Worm (Caenorhabditis elegans): Measurements from ENCODE around the gene spe-17.

The spe-17 gene

DNA sequence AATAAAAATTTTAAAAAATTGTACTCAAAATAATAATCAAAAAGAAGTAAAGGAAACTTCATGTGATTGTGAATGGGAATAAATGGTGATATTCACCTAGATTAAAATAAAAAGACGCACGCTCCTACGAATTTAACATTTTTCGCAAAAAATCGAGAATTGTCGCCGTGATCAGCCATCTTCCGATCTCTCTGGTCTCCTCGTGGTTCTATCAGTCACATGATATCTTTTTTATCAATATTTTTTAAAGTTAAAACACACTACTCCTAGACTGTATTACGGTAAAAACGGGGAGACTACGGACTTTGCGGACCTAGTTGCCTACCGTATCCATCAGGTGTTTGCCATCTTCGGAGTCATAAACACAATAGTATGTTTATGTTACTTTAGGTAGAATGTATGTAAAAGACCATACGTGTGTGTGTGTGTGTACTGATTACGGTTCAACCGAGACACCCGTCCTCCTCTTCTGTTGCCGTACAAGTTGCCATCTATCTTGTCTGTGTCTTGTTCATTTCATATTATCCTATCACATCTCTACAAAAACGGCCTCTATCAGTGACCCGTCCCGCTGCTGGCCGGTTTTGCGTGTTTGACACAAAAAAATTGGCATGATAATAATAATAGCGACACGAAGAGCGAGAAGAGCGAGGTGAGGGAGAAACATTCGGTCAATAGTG lies 33.4 kb downstream of the spe-17 start, which contains the start of gene T12G3.2:
Gene T12G3.2, minus strand, starts transcription at position 444 of the 680 bp plus-strand sequence.
- TF ChIP-seq F10B5.3 (tag; optimal IDR thresholded peaks at IDR 0.05) = no peak
- TF ChIP-seq nhr-6 (tag; optimal IDR thresholded peaks at IDR 0.05) = peak; percentile 21
- no peak for TF ChIP-seq madf-9 (GFP tag; conservative IDR thresholded peaks at IDR 0.05)
- TF ChIP-seq aha-1 (tag) = peak; percentile 76
- no peak for TF ChIP-seq snpc-4 (tag; optimal IDR thresholded peaks at IDR 0.05)
- TF ChIP-seq mep-1 (tag; optimal IDR thresholded peaks at IDR 0.05) = peak; percentile 29
- TF ChIP-seq mes-2 (tag; optimal IDR thresholded peaks at IDR 0.05; ENCODE audit: poor library complexity, severe bottlenecking) = peak; percentile 48
- TF ChIP-seq lir-3 (tag; optimal IDR thresholded peaks at IDR 0.05) = no peak
- no peak for TF ChIP-seq pha-4 (GFP tag; IDR thresholded peaks at IDR 0.05)
- no peak for TF ChIP-seq pha-4 (tag; optimal IDR thresholded peaks at IDR 0.05)
- peak; percentile 63 for TF ChIP-seq hlh-30 (tag; optimal IDR thresholded peaks at IDR 0.05; ENCODE audit: insufficient read depth)
- 0 out of 2 replicates have a peak, but pooled peaks have one; percentile 42 for TF ChIP-seq saeg-2 (GFP tag; IDR thresholded peaks at IDR 0.05)
- no peak for TF ChIP-seq ceh-62 (tag; optimal IDR thresholded peaks at IDR 0.05)
- no peak for TF ChIP-seq ceh-32 (tag; optimal IDR thresholded peaks at IDR 0.05; ENCODE audit: poor library complexity)
- peak; percentile 27; the same call in 1 of the 2 replicates for TF ChIP-seq nhr-41 (GFP tag; IDR thresholded peaks at IDR 0.05)
- TF ChIP-seq nhr-28 (tag; optimal IDR thresholded peaks at IDR 0.05) = peak; percentile 89
- TF ChIP-seq dmd-6 (GFP tag; IDR thresholded peaks at IDR 0.05) = peak; percentile 63; the same call in 1 of the 2 replicates
- no peak for TF ChIP-seq mdt-29 (GFP tag; IDR thresholded peaks at IDR 0.05)
- no peak for TF ChIP-seq mxl-2 (GFP tag; conservative IDR thresholded peaks at IDR 0.05)
- TF ChIP-seq T26A8.4 (GFP tag; IDR thresholded peaks at IDR 0.05) = 0 out of 2 replicates have a peak, but pooled peaks have one; percentile 21
- TF ChIP-seq hif-1 (tag; optimal IDR thresholded peaks at IDR 0.05) = peak in 1 of 2 experiments; percentile 3
- TF ChIP-seq mxl-3 (GFP tag; optimal IDR thresholded peaks at IDR 0.05) = peak; percentile 71
- TF ChIP-seq lsy-2 (tag; optimal IDR thresholded peaks at IDR 0.05) = peak in 1 of 2 experiments; percentile 35
- no peak for TF ChIP-seq lin-39 (tag; optimal IDR thresholded peaks at IDR 0.05)
- no peak for TF ChIP-seq daf-12 (tag; optimal IDR thresholded peaks at IDR 0.05)
- TF ChIP-seq nhr-11 (tag; optimal IDR thresholded peaks at IDR 0.05) = no peak
- no peak for TF ChIP-seq lin-15B (tag; optimal IDR thresholded peaks at IDR 0.05)
- peak; percentile 91 for TF ChIP-seq pqm-1 (tag; optimal IDR thresholded peaks at IDR 0.05)
- peak; percentile 91 for TF ChIP-seq hlh-11 (tag; optimal IDR thresholded peaks at IDR 0.05)
- peak; percentile 4 for TF ChIP-seq dve-1 (tag; optimal IDR thresholded peaks at IDR 0.05; ENCODE audit: insufficient read depth)
- peak; percentile 64 for TF ChIP-seq nhr-77 (tag; optimal IDR thresholded peaks at IDR 0.05)
- TF ChIP-seq nhr-48 (tag; optimal IDR thresholded peaks at IDR 0.05) = peak; percentile 42
- TF ChIP-seq daf-16 (GFP tag; optimal IDR thresholded peaks at IDR 0.05) = no peak
- peak; percentile 92 for TF ChIP-seq daf-16 (tag; optimal IDR thresholded peaks at IDR 0.05)

DNA sequence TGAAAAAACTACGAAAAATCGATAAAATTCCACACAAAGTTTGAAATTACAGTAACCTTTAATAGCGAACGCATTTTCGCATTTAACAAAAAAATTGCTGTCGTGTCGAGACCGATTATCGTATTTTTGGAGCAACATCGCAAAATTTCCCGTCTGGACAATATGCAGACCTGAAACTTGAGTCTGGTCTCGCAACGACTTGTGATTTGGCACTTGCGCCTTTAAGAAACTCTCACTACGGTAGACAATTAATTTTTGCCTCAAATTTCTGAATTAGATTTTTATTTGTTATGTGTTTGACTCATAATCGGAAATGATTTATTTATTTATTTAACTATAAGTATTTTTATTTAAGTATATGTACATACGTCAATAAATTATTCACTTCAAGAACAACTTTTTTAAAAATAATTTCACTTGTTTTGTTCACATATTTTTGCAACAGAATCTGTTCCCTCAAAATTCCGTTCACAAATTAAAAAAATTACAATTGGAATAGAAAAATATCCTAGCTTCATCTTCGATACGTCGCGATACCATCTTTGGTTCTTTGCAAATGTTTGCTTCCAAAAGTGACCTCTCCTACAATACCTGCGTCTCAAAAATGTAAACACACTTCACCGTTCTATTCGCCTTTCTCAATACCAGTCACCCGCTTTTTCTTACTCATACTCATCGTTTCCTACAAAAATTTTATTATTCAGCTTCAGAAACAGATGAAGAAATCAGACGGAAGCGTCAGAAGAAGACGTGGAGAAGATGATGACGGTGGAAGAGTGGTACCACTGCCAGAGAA lies 34.5 kb downstream of the spe-17 start, which contains the start of gene T12G3.4:
Gene T12G3.4, plus strand, starts transcription at position 705 of the 796 bp plus-strand sequence.
- no peak for TF ChIP-seq pha-4 (GFP tag; IDR thresholded peaks at IDR 0.05)
- peak; percentile 68 for TF ChIP-seq pha-4 (tag; optimal IDR thresholded peaks at IDR 0.05)
- TF ChIP-seq aly-2 (tag; optimal IDR thresholded peaks at IDR 0.05) = no peak

Data from whole organism, L4 larva.